Fruit fly (Drosophila melanogaster): ENCODE measurements around the gene wac.
A peak's percentile ranks its signal among the peaks of the same experiment; 100 is the strongest.

The wac gene

DNA sequence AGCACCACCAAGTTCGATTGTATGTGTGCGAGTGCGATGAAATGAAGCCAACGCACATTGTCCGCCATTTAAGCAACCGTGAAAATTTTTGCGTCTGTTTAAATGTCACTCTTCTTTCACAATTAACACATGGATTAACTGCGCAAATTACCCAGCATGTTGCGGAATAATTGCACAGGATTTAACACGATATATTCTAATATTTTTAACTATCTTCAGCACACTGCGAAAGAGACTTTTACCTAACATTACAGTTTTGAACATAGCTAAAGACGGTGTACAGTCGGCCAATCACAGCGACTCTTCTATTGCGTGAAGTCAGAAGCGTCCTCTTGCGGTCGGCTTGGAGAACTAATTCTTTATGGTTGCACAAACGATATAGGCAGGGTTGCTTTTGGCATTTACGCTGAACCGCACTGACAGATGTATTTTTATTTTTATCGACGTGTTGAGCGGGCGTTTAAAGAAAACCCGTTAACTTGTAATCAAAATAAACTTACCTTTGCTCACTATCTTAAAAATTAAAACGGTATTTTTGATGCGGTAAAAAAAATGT is 11.3 kb upstream of the wac start (continued):
- TF ChIP-seq NC2α (GFP tag; optimal IDR thresholded peaks at IDR 0.05) (no peak), CG17912 (GFP tag; optimal IDR thresholded peaks at IDR 0.05) (peak; percentile 67), MBD-R2 (GFP tag; IDR thresholded peaks at IDR 0.05) (peak; percentile 55), aop (GFP tag; IDR thresholded peaks at IDR 0.05) (no peak), Ada2b (GFP tag; IDR thresholded peaks at IDR 0.05) (peak; percentile 22; the same call in 1 of the 2 replicates), Bteb2 (GFP tag; optimal IDR thresholded peaks at IDR 0.05) (no peak), CG10543 (GFP tag; optimal IDR thresholded peaks at IDR 0.05) (no peak), BtbVII (GFP tag; optimal IDR thresholded peaks at IDR 0.05) (no peak), sc (optimal IDR thresholded peaks at IDR 0.05) (no peak), sc (GFP tag; optimal IDR thresholded peaks at IDR 0.05) (peak; percentile 25), CG9876 (GFP tag; optimal IDR thresholded peaks at IDR 0.05) (peak; percentile 44), CG7786 (GFP tag; optimal IDR thresholded peaks at IDR 0.05) (peak; percentile 21), salm (tag; optimal IDR thresholded peaks at IDR 0.05) (no peak), onecut (GFP tag; IDR thresholded peaks at IDR 0.05) (no peak; the same call in none of the 2 replicates), CG6765 (GFP tag; optimal IDR thresholded peaks at IDR 0.05) (no peak), jigr1 (GFP tag; IDR thresholded peaks at IDR 0.05) (no peak), rib (GFP tag; IDR thresholded peaks at IDR 0.05) (peak; percentile 52; the same call in 1 of the 2 replicates), Hsf (GFP tag; optimal IDR thresholded peaks at IDR 0.05) (peak; percentile 49), CG10321 (GFP tag; IDR thresholded peaks at IDR 0.05) (no peak), CG6654 (GFP tag; optimal IDR thresholded peaks at IDR 0.05) (no peak), BEAF-32 (GFP tag; optimal IDR thresholded peaks at IDR 0.05) (peak; percentile 68), mld (GFP tag; IDR thresholded peaks at IDR 0.05; ENCODE audit: partially characterized antibody) (no peak), TFAM (GFP tag; optimal IDR thresholded peaks at IDR 0.05) (no peak), sna (GFP tag; IDR thresholded peaks at IDR 0.05; ENCODE audit: partially characterized antibody) (peak; percentile 51; the same call in 1 of the 2 replicates), peb (GFP tag; IDR thresholded peaks at IDR 0.05) (no peak), CG8765 (GFP tag; IDR thresholded peaks at IDR 0.05) (peak; percentile 30; the same call in 1 of the 2 replicates), bowl (GFP tag; IDR thresholded peaks at IDR 0.05) (no peak), Hr51 (GFP tag; optimal IDR thresholded peaks at IDR 0.05) (peak in 1 of 2 experiments; percentile 12), gem (tag; optimal IDR thresholded peaks at IDR 0.05) (no peak), insv (GFP tag; optimal IDR thresholded peaks at IDR 0.05) (peak in 1 of 2 experiments; percentile 30), ase (GFP tag; IDR thresholded peaks at IDR 0.05) (peak; percentile 61; the same call in 1 of the 3 replicates), emc (GFP tag; optimal IDR thresholded peaks at IDR 0.05) (no peak), gro (GFP tag; optimal IDR thresholded peaks at IDR 0.05) (peak; percentile 70), oc (tag; optimal IDR thresholded peaks at IDR 0.05) (no peak), crp (GFP tag; optimal IDR thresholded peaks at IDR 0.05) (peak in 1 of 2 experiments; percentile 42), Hr39 (optimal IDR thresholded peaks at IDR 0.05) (no peak), CG12942 (GFP tag; optimal IDR thresholded peaks at IDR 0.05) (no peak), CG14050 (GFP tag; IDR thresholded peaks at IDR 0.05) (no peak; the same call in 2 of the 3 replicates), bigmax (GFP tag; optimal IDR thresholded peaks at IDR 0.05) (peak; percentile 54), CG14014 (GFP tag; IDR thresholded peaks at IDR 0.05) (peak; percentile 60), CG7963 (GFP tag; IDR thresholded peaks at IDR 0.05; ENCODE audit: partially characterized antibody) (peak; percentile 80), CG3847 (GFP tag; IDR thresholded peaks at IDR 0.05) (peak; percentile 58), CG1792 (GFP tag; optimal IDR thresholded peaks at IDR 0.05) (peak; percentile 45), CG6791 (GFP tag; IDR thresholded peaks at IDR 0.05; ENCODE audit: partially characterized antibody) (peak; percentile 83), Hmx (GFP tag; optimal IDR thresholded peaks at IDR 0.05) (no peak), CG1602 (GFP tag; optimal IDR thresholded peaks at IDR 0.05) (peak; percentile 34), ci (GFP tag; IDR thresholded peaks at IDR 0.05) (peak; percentile 84), her (GFP tag; optimal IDR thresholded peaks at IDR 0.05) (peak; percentile 26), zen (tag; optimal IDR thresholded peaks at IDR 0.05) (peak; percentile 54), odd (GFP tag; optimal IDR thresholded peaks at IDR 0.05) (no peak), Tbp (GFP tag; optimal IDR thresholded peaks at IDR 0.05) (no peak)

All from whole organism, embryonic.